Fruit fly (Drosophila melanogaster) whole organism, pupa: Measurements from ENCODE around the gene CG4553.
A peak's percentile ranks its signal among the peaks of the same experiment; 100 is the strongest.

Experiments used
- CG10348 ChIP-seq: fragments of 200-800 bp; sonication (Bioruptor generic); IDR thresholded peaks from 2 replicates; pipeline ENCODE4 v1.3.6; 2022; ENCODE audit warnings: missing biosample characterization, missing genetic modification characterization
- CG13204 ChIP-seq: fragments of 200-800 bp; sonication (Bioruptor generic); optimal IDR thresholded peaks from 2 replicates; lab custom pipeline; 2018; ENCODE audit warnings: missing biosample characterization, mild to moderate bottlenecking, missing genetic modification characterization, moderate library complexity
- CG14655 ChIP-seq: fragments of 200-800 bp; sonication (Bioruptor generic); optimal IDR thresholded peaks from 3 replicates; lab custom pipeline; 2017; ENCODE audit warnings: mild to moderate bottlenecking, missing biosample characterization, missing genetic modification reagents, missing genetic modification characterization
- CG17806 ChIP-seq: fragments of 200-800 bp; sonication (Bioruptor generic); optimal IDR thresholded peaks from 2 replicates; lab custom pipeline; 2018; ENCODE audit warnings: missing biosample characterization, mild to moderate bottlenecking, missing genetic modification characterization, moderate library complexity
- CG9948 ChIP-seq: fragments of 200-800 bp; sonication (Bioruptor generic); optimal IDR thresholded peaks from 2 replicates; lab custom pipeline; 2018; ENCODE audit warnings: missing biosample characterization, mild to moderate bottlenecking, missing genetic modification characterization, moderate library complexity
- Pif1A ChIP-seq: fragments of 200-800 bp; sonication (Bioruptor generic); optimal IDR thresholded peaks from 3 replicates; lab custom pipeline; 2016; ENCODE audit warnings: missing biosample characterization, missing genetic modification characterization
- Snoo ChIP-seq: fragments of 200-800 bp; sonication (Bioruptor generic); optimal IDR thresholded peaks from 3 replicates; lab custom pipeline; 2017; ENCODE audit warnings: missing biosample characterization, mild to moderate bottlenecking, missing genetic modification characterization, inconsistent platforms
- rn ChIP-seq: fragments of 200-800 bp; sonication (Bioruptor generic); IDR thresholded peaks from 2 replicates; pipeline ENCODE4 v1.3.6; 2022; ENCODE audit warnings: missing biosample characterization, missing genetic modification characterization

DNA sequence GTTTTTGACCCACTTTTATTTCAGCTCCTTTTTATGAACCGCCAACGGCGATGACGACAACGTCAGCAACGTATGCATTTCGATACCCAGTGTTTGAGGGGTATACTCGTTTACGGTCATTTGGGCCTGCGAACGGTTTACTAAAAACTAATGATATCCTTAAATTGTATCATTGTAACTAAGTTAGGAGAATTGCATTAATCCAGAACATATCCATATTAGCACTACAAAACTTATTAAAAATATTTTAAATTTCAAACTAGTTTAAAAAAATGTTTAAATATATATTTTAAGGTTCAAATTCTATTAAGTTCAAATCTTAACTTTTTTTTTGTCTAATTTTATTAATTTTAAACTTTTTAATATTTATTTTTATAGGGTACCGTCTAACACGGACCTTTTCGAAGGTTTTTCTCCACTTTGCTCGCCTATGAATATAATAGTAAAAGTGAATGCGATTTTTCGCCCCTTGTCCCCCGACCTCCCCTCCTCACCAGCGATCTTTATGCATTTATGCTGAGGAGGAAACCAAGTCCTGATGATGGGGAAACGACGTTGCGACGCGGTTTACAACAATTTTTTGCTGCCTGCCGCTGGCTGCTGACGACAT, 17.4 kb downstream of the CG4553 start:
- peak; percentile 54 for TF ChIP-seq CG9948 (tag; lab: Kevin White, UChicago)
- peak; percentile 50 for TF ChIP-seq Snoo (tag; lab: Kevin White, UChicago)
- TF ChIP-seq CG13204 (GFP tag; lab: Kevin White, UChicago): no peak
- TF ChIP-seq CG14655 (GFP tag; lab: Kevin White, UChicago): peak; percentile 58
- no peak for TF ChIP-seq Pif1A (GFP tag; lab: Kevin White, UChicago)
- no peak for TF ChIP-seq rn (GFP tag; lab: Robert Waterston, UW)
- TF ChIP-seq CG17806: peak; percentile 20
- no peak for TF ChIP-seq CG10348 (GFP tag; lab: Robert Waterston, UW)
